Worm (Caenorhabditis elegans) whole organism, mixed stage, embryonic: ENCODE results near the gene toca-1.

Experiments
- bed-3 ChIP-seq: fragments of 200-800 bp; sonication (Bioruptor generic); optimal IDR thresholded peaks from 3 replicates; lab custom pipeline; 2018; ENCODE audit warnings: mild to moderate bottlenecking, missing genetic modification characterization, moderate library complexity, missing compliant biosample characterization
- ces-1 ChIP-seq: fragments of 150-350 bp; optimal IDR thresholded peaks from 2 replicates; lab custom pipeline; 2014; ENCODE audit warnings: missing biosample characterization, missing genetic modification reagents, missing genetic modification characterization
- elt-1 ChIP-seq: sonication (generic microtip); optimal IDR thresholded peaks from 2 replicates; lab custom pipeline; 2017; ENCODE audit warnings: missing genetic modification characterization, mild to moderate bottlenecking, missing compliant biosample characterization, antibody characterized with exemption, moderate library complexity, borderline replicate concordance; ENCODE audit not compliant: insufficient read depth
- elt-3 ChIP-seq: fragments of 150-350 bp; optimal IDR thresholded peaks from 2 replicates; lab custom pipeline; 2014; ENCODE audit warnings: missing biosample characterization, missing genetic modification characterization
- lin-13 ChIP-seq: fragments of 150-350 bp; optimal IDR thresholded peaks from 2 replicates; lab custom pipeline; 2014; ENCODE audit warnings: missing biosample characterization, missing genetic modification characterization
- nhr-76 ChIP-seq: sonication (generic microtip); optimal IDR thresholded peaks from 2 replicates; lab custom pipeline; 2017; ENCODE audit warnings: missing biosample characterization, missing genetic modification characterization
- unc-62 ChIP-seq: fragments of 150-350 bp; optimal IDR thresholded peaks from 2 replicates; lab custom pipeline; 2014; ENCODE audit warnings: missing biosample characterization, missing genetic modification reagents, missing genetic modification characterization

ce11 chrX:1535261-1535660 lies 14.0 kb upstream of the toca-1 start, which contains the start of gene K06A9.3:
- TF ChIP-seq nhr-76 (tag; lab: Kevin White, UChicago) (no peak), unc-62 (GFP tag; lab: Kevin White, UChicago) (no peak), elt-1 (no peak), ces-1 (no peak), lin-13 (no peak), elt-3 (tag; lab: Kevin White, UChicago) (no peak), bed-3 (GFP tag; lab: Kevin White, UChicago) (no peak)
